Worm (Caenorhabditis elegans): ENCODE results near the gene T21H3.5.

The T21H3.5 gene

DNA sequence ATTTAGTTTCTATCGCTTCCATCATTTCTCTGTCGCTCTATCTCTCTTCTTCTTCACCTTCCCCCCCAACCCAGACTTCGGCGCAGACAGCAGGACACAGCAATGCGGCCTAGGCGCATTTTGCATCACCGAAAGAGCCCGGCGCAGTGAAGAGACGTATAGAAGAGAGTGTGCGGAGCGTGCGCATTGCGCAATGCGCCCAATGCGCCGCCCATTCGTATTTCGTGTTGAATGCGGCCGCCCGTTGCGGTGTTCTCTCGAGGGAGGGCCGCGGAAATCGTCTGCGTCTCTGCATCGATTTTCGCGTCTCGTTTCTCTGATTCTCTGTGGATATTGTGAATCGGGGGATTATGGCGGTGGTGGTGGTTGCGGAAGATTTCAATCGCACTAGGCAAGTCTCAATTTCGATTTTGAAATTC is 12.8 kb downstream of the T21H3.5 start (continued):
- TF ChIP-seq Y105C5A.15 (GFP tag; IDR thresholded peaks at IDR 0.05) (0 out of 2 replicates have a peak, but pooled peaks have one; percentile 8), egl-27 (tag; optimal IDR thresholded peaks at IDR 0.05) (no peak), mxl-3 (GFP tag; optimal IDR thresholded peaks at IDR 0.05) (peak; percentile 98), fos-1 (tag; optimal IDR thresholded peaks at IDR 0.05) (peak; percentile 63), nhr-41 (GFP tag; IDR thresholded peaks at IDR 0.05) (peak; percentile 97), nhr-25 (tag; optimal IDR thresholded peaks at IDR 0.05; ENCODE audit: borderline replicate concordance, insufficient read depth) (peak; percentile 45), Y75B8A.6 (GFP tag; IDR thresholded peaks at IDR 0.05) (peak; percentile 84), nhr-28 (tag; optimal IDR thresholded peaks at IDR 0.05) (peak; percentile 97), daf-19 (GFP tag; conservative IDR thresholded peaks at IDR 0.05) (no peak)

- TF ChIP-seq zip-11 (GFP tag; IDR thresholded peaks at IDR 0.05) (no peak), snpc-4 (tag; optimal IDR thresholded peaks at IDR 0.05) (no peak), daf-12 (tag; optimal IDR thresholded peaks at IDR 0.05) (no peak), F26F4.8 (GFP tag; conservative IDR thresholded peaks at IDR 0.05) (no peak), ama-1 (optimal IDR thresholded peaks at IDR 0.05) (no peak), ceh-82 (tag; optimal IDR thresholded peaks at IDR 0.05) (no peak), aha-1 (tag) (peak; percentile 27), ZK337.2 (GFP tag; IDR thresholded peaks at IDR 0.05) (no peak), F37D6.2 (tag; optimal IDR thresholded peaks at IDR 0.05) (no peak), daf-19 (GFP tag; conservative IDR thresholded peaks at IDR 0.05) (no peak), nhr-48 (tag; optimal IDR thresholded peaks at IDR 0.05) (no peak), dve-1 (tag; optimal IDR thresholded peaks at IDR 0.05; ENCODE audit: insufficient read depth) (no peak), nhr-42 (GFP tag; IDR thresholded peaks at IDR 0.05) (peak; percentile 35; the same call in 1 of the 2 replicates), lin-1 (GFP tag; IDR thresholded peaks at IDR 0.05) (no peak), dmd-9 (GFP tag; IDR thresholded peaks at IDR 0.05) (no peak), ces-1 (GFP tag; optimal IDR thresholded peaks at IDR 0.05) (peak; percentile 81), egl-27 (tag; optimal IDR thresholded peaks at IDR 0.05) (no peak), hif-1 (tag; optimal IDR thresholded peaks at IDR 0.05) (no peak), mxl-3 (GFP tag; optimal IDR thresholded peaks at IDR 0.05) (no peak), lir-3 (tag; optimal IDR thresholded peaks at IDR 0.05) (no peak), Y75B8A.6 (GFP tag; IDR thresholded peaks at IDR 0.05) (no peak), spr-3 (GFP tag; optimal IDR thresholded peaks at IDR 0.05) (no peak), nhr-76 (tag; optimal IDR thresholded peaks at IDR 0.05) (no peak), ceh-32 (tag; optimal IDR thresholded peaks at IDR 0.05; ENCODE audit: poor library complexity) (no peak), mdl-1 (tag; optimal IDR thresholded peaks at IDR 0.05) (no peak), mep-1 (tag; optimal IDR thresholded peaks at IDR 0.05) (no peak), nhr-11 (tag; optimal IDR thresholded peaks at IDR 0.05) (no peak), saeg-2 (GFP tag; IDR thresholded peaks at IDR 0.05) (no peak), nhr-111 (GFP tag; optimal IDR thresholded peaks at IDR 0.05) (no peak), zfp-3 (GFP tag; conservative IDR thresholded peaks at IDR 0.05) (no peak), lim-7 (GFP tag; IDR thresholded peaks at IDR 0.05) (no peak), lin-39 (tag; optimal IDR thresholded peaks at IDR 0.05) (no peak), hmg-1.1 (GFP tag; IDR thresholded peaks at IDR 0.05) (0 out of 2 replicates have a peak, but pooled peaks have one; percentile 16), nhr-10 (tag; optimal IDR thresholded peaks at IDR 0.05) (no peak), Y5F2A.4 (GFP tag; optimal IDR thresholded peaks at IDR 0.05) (no peak), ceh-44 (GFP tag; IDR thresholded peaks at IDR 0.05) (no peak), dmd-6 (GFP tag; IDR thresholded peaks at IDR 0.05) (no peak), F44E2.7 (GFP tag; IDR thresholded peaks at IDR 0.05) (no peak), vab-7 (GFP tag; IDR thresholded peaks at IDR 0.05) (no peak), arid-1 (GFP tag; conservative IDR thresholded peaks at IDR 0.05) (no peak), unc-62 (GFP tag; optimal IDR thresholded peaks at IDR 0.05 in 1 of 2) (peak in 1 of 2 experiments; percentile 96), unc-62 (tag; optimal IDR thresholded peaks at IDR 0.05) (no peak)
These were observed 14.1 kb downstream of the T21H3.5 start for ce11 chrV:1149734-1150669.
